Worm (Caenorhabditis elegans) whole organism, late embryonic: Measurements from ENCODE around the gene ife-4.

Experiments used
- K09A11.1 ChIP-seq: sonication (generic microtip); optimal IDR thresholded peaks from 2 replicates; lab custom pipeline; 2017; ENCODE audit warnings: antibody characterized with exemption, mild to moderate bottlenecking, missing genetic modification characterization, missing compliant biosample characterization; ENCODE audit not compliant: insufficient read depth
- T23F11.4 ChIP-seq: fragments of 200-800 bp; sonication (Bioruptor generic); optimal IDR thresholded peaks from 2 replicates; lab custom pipeline; 2018; ENCODE audit warnings: mild to moderate bottlenecking, missing genetic modification characterization, missing compliant biosample characterization
- ceh-14 ChIP-seq: sonication (generic microtip); optimal IDR thresholded peaks from 2 replicates; lab custom pipeline; 2016; ENCODE audit warnings: missing genotype, missing genetic modification characterization, missing compliant biosample characterization
- ceh-18 ChIP-seq: sonication (generic microtip); optimal IDR thresholded peaks from 2 replicates; lab custom pipeline; 2016; ENCODE audit warnings: missing genetic modification characterization, missing compliant biosample characterization
- ceh-19 ChIP-seq: fragments of 200-800 bp; sonication (Bioruptor generic); optimal IDR thresholded peaks from 2 replicates; lab custom pipeline; 2018; ENCODE audit warnings: mild to moderate bottlenecking, missing genetic modification characterization, missing compliant biosample characterization
- ceh-22 ChIP-seq: sonication (generic microtip); optimal IDR thresholded peaks from 2 replicates; lab custom pipeline; 2017; ENCODE audit warnings: missing biosample characterization, missing genetic modification characterization
- ceh-30 ChIP-seq: fragments of 150-350 bp; optimal IDR thresholded peaks from 2 replicates; lab custom pipeline; 2014; ENCODE audit warnings: missing biosample characterization, missing genetic modification characterization
- ceh-45 ChIP-seq: fragments of 200-800 bp; sonication (Bioruptor generic); IDR thresholded peaks from 2 replicates; pipeline ENCODE4 v1.3.6; 2022; ENCODE audit warnings: missing genetic modification reagents, missing genetic modification characterization, missing compliant biosample characterization
- ceh-9 ChIP-seq: sonication (generic microtip); optimal IDR thresholded peaks from 2 replicates; lab custom pipeline; 2016; ENCODE audit warnings: mild to moderate bottlenecking, missing genetic modification characterization, inconsistent platforms, missing compliant biosample characterization
- dmd-4 ChIP-seq: sonication (generic microtip); optimal IDR thresholded peaks from 2 replicates; lab custom pipeline; 2016; ENCODE audit warnings: borderline replicate concordance, missing genetic modification characterization, missing compliant biosample characterization
- dve-1 ChIP-seq: sonication (generic microtip); optimal IDR thresholded peaks from 2 replicates; lab custom pipeline; 2017; ENCODE audit warnings: antibody characterized with exemption, mild to moderate bottlenecking, missing genetic modification characterization, missing compliant biosample characterization
- ets-4 ChIP-seq: sonication (generic microtip); optimal IDR thresholded peaks from 2 replicates; lab custom pipeline; 2016; ENCODE audit warnings: missing genetic modification characterization, missing compliant biosample characterization
- fax-1 ChIP-seq: sonication (generic microtip); optimal IDR thresholded peaks from 2 replicates; lab custom pipeline; 2016; ENCODE audit warnings: missing genotype, missing genetic modification characterization, missing compliant biosample characterization
- fkh-10 ChIP-seq: fragments of 150-350 bp; optimal IDR thresholded peaks from 2 replicates; lab custom pipeline; 2014; ENCODE audit warnings: missing biosample characterization, missing genetic modification reagents, missing genetic modification characterization
- hlh-30 ChIP-seq: sonication (generic microtip); optimal IDR thresholded peaks from 2 replicates; lab custom pipeline; 2017; ENCODE audit warnings: antibody characterized with exemption, missing genetic modification characterization, missing compliant biosample characterization; ENCODE audit not compliant: insufficient read depth
- hlh-8 ChIP-seq: sonication (generic microtip); optimal IDR thresholded peaks from 2 replicates; lab custom pipeline; 2016; ENCODE audit warnings: missing genotype, missing genetic modification characterization, missing compliant biosample characterization
- lim-6 ChIP-seq: sonication (generic microtip); optimal IDR thresholded peaks from 2 replicates; lab custom pipeline; 2016; ENCODE audit warnings: missing genetic modification characterization, missing compliant biosample characterization
- lin-11 ChIP-seq: fragments of 200-800 bp; sonication (Bioruptor generic); optimal IDR thresholded peaks from 2 replicates; lab custom pipeline; 2018; ENCODE audit warnings: mild to moderate bottlenecking, missing genetic modification characterization, missing compliant biosample characterization
- madf-2 ChIP-seq: sonication (generic microtip); optimal IDR thresholded peaks from 2 replicates; lab custom pipeline; 2017; ENCODE audit warnings: missing genetic modification characterization, missing compliant biosample characterization
- mec-3 ChIP-seq: sonication (generic microtip); optimal IDR thresholded peaks from 2 replicates; lab custom pipeline; 2016; ENCODE audit warnings: borderline replicate concordance, missing genetic modification characterization, missing compliant biosample characterization
- nfya-1 ChIP-seq: sonication (generic microtip); optimal IDR thresholded peaks from 2 replicates; lab custom pipeline; 2017; ENCODE audit warnings: missing genetic modification characterization, mild to moderate bottlenecking, missing compliant biosample characterization, antibody characterized with exemption, moderate library complexity
- npax-4 ChIP-seq: sonication (generic microtip); optimal IDR thresholded peaks from 2 replicates; lab custom pipeline; 2016; ENCODE audit warnings: missing genetic modification characterization, missing compliant biosample characterization
- odd-2 ChIP-seq: sonication (generic microtip); optimal IDR thresholded peaks from 2 replicates; lab custom pipeline; 2017; ENCODE audit warnings: antibody characterized with exemption, mild to moderate bottlenecking, missing genetic modification characterization, missing compliant biosample characterization
- pat-9 ChIP-seq: fragments of 200-800 bp; sonication (Bioruptor generic); optimal IDR thresholded peaks from 2 replicates; lab custom pipeline; 2018; ENCODE audit warnings: mild to moderate bottlenecking, missing genetic modification characterization, moderate library complexity, missing compliant biosample characterization
- pax-1 ChIP-seq: fragments of 150-350 bp; optimal IDR thresholded peaks from 2 replicates; lab custom pipeline; 2014; ENCODE audit warnings: missing biosample characterization, missing genetic modification characterization
- pha-2 ChIP-seq: sonication (generic microtip); optimal IDR thresholded peaks from 2 replicates; lab custom pipeline; 2017; ENCODE audit warnings: mild to moderate bottlenecking, missing genetic modification characterization, missing compliant biosample characterization
- pha-4 ChIP-seq: fragments of 150-350 bp; optimal IDR thresholded peaks from 2 replicates; lab custom pipeline; 2018; ENCODE audit warnings: missing biosample characterization, missing genetic modification reagents, missing genetic modification characterization
- pqm-1 ChIP-seq: sonication (generic microtip); optimal IDR thresholded peaks from 2 replicates; lab custom pipeline; 2016; ENCODE audit warnings: missing genetic modification characterization, missing compliant biosample characterization
- pros-1 ChIP-seq: fragments of 150-350 bp; optimal IDR thresholded peaks from 2 replicates; lab custom pipeline; 2014; ENCODE audit warnings: missing biosample characterization, missing genetic modification reagents, missing genetic modification characterization
- rnt-1 ChIP-seq: sonication (generic microtip); optimal IDR thresholded peaks from 2 replicates; lab custom pipeline; 2016; ENCODE audit warnings: missing genetic modification characterization, missing compliant biosample characterization
- sdc-2 ChIP-seq: sonication (generic microtip); optimal IDR thresholded peaks from 2 replicates; lab custom pipeline; 2016; ENCODE audit warnings: missing genotype, missing genetic modification characterization, missing compliant biosample characterization
- sox-2 ChIP-seq: fragments of 200-800 bp; sonication (Bioruptor generic); IDR thresholded peaks from 2 replicates; pipeline ENCODE4 v1.3.6; 2022; ENCODE audit warnings: missing genetic modification reagents, missing genetic modification characterization, missing compliant biosample characterization
- tbx-2 ChIP-seq: sonication (generic microtip); optimal IDR thresholded peaks from 2 replicates; lab custom pipeline; 2016; ENCODE audit warnings: missing genetic modification characterization, missing compliant biosample characterization
- ttx-3 ChIP-seq: sonication (generic microtip); optimal IDR thresholded peaks from 2 replicates; lab custom pipeline; 2016; ENCODE audit warnings: missing genetic modification reagents, missing genetic modification characterization, missing compliant biosample characterization
- unc-3 ChIP-seq, 2 experiments: fragments of 200-800 bp in 1 of 2; sonication (Bioruptor generic) in 1 of 2; sonication (generic microtip) in 1 of 2; conservative IDR thresholded peaks in 1 of 2; optimal IDR thresholded peaks in 1 of 2; 2 replicates each; pipeline versions ENCODE4 v1.3.6 to Lab custom; 2016 to 2022; ENCODE audit warnings: missing compliant biosample characterization in 2 of 2, missing genetic modification characterization in 2 of 2, missing genetic modification reagents in 1 of 2
- unc-42 ChIP-seq: sonication (generic microtip); optimal IDR thresholded peaks from 2 replicates; lab custom pipeline; 2016; ENCODE audit warnings: missing genotype, missing genetic modification characterization, missing compliant biosample characterization
- unc-55 ChIP-seq: sonication (generic microtip); optimal IDR thresholded peaks from 2 replicates; lab custom pipeline; 2017; ENCODE audit warnings: missing biosample characterization, missing genetic modification reagents, missing genetic modification characterization
- unc-86 ChIP-seq: sonication (generic microtip); optimal IDR thresholded peaks from 2 replicates; lab custom pipeline; 2016; ENCODE audit warnings: missing genetic modification characterization, missing compliant biosample characterization
- zip-5 ChIP-seq: sonication (generic microtip); optimal IDR thresholded peaks from 2 replicates; lab custom pipeline; 2016; ENCODE audit warnings: missing genetic modification characterization, missing compliant biosample characterization
- ztf-16 ChIP-seq: sonication (generic microtip); optimal IDR thresholded peaks from 2 replicates; lab custom pipeline; 2017; ENCODE audit warnings: missing genetic modification characterization, missing compliant biosample characterization

Gene ife-4

ce11 chrX:1108874-1109273 is 4.9 kb downstream of the ife-4 start:
- TF ChIP-seq ceh-18 (tag; lab: Kevin White, UChicago), result peak; percentile 12
- TF ChIP-seq unc-86, result no peak
- TF ChIP-seq unc-42 (tag; lab: Kevin White, UChicago), result no peak
- TF ChIP-seq rnt-1 (tag; lab: Kevin White, UChicago), result peak; percentile 70
- peak; percentile 87 for TF ChIP-seq unc-55 (GFP tag; lab: Kevin White, UChicago)

- TF ChIP-seq ceh-30 (tag; lab: Kevin White, UChicago) (no peak), hlh-8 (tag; lab: Kevin White, UChicago) (peak; percentile 64), ceh-18 (tag; lab: Kevin White, UChicago) (peak; percentile 22), pros-1 (tag; lab: Kevin White, UChicago) (no peak), sdc-2 (no peak), unc-55 (GFP tag; lab: Kevin White, UChicago) (peak; percentile 27), lim-6 (tag; lab: Kevin White, UChicago) (no peak)
- TF ChIP-seq, all 69 proteins: peak for 3
Measured at ce11 chrX:1110723-1111122, 6.7 kb downstream of the ife-4 start.

DNA sequence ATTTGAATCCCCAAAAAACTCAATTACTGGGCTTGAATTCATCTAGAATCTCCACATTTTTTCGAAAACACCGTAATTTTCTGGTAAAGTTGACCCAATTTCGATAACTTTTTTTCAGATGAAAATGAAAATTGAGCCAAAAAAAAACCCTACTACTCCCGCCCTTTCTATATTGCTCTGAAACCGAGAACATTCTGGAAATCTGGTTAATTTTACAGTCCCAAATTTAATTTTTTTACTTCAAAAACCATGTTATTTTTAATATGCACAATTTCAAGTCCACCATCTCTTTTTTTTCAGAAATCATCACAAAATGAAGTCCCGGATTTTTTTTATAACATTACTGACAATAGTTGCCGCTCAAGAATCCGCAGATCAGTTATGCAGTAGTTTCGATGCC is 7.6 kb downstream of the ife-4 start, which contains the start of gene C05D9.3:
Gene C05D9.3 (plus strand): TSS at position 301 of the 400 bp plus-strand sequence.
- no peak for TF ChIP-seq ceh-9 (tag; lab: Kevin White, UChicago)
- no peak for TF ChIP-seq ceh-45 (GFP tag; lab: Robert Waterston, UW)
- TF ChIP-seq sox-2 (GFP tag; lab: Robert Waterston, UW), result no peak
- no peak for TF ChIP-seq lim-6 (tag; lab: Kevin White, UChicago)
- no peak for TF ChIP-seq unc-86
- no peak for TF ChIP-seq ceh-19
- no peak for TF ChIP-seq madf-2 (tag; lab: Kevin White, UChicago)
- no peak for TF ChIP-seq ceh-18 (tag; lab: Kevin White, UChicago)
- TF ChIP-seq pat-9 (tag; lab: Kevin White, UChicago), result no peak
- TF ChIP-seq ceh-14, result no peak
- TF ChIP-seq T23F11.4 (GFP tag; lab: Kevin White, UChicago), result no peak
- TF ChIP-seq fkh-10 (GFP tag; lab: Kevin White, UChicago), result no peak
- no peak for TF ChIP-seq fax-1 (tag; lab: Kevin White, UChicago)
- TF ChIP-seq hlh-30, result no peak
- no peak for TF ChIP-seq ceh-22 (tag; lab: Kevin White, UChicago)
- no peak for TF ChIP-seq tbx-2 (tag; lab: Kevin White, UChicago)
- no peak for TF ChIP-seq dve-1 (tag; lab: Kevin White, UChicago)

DNA sequence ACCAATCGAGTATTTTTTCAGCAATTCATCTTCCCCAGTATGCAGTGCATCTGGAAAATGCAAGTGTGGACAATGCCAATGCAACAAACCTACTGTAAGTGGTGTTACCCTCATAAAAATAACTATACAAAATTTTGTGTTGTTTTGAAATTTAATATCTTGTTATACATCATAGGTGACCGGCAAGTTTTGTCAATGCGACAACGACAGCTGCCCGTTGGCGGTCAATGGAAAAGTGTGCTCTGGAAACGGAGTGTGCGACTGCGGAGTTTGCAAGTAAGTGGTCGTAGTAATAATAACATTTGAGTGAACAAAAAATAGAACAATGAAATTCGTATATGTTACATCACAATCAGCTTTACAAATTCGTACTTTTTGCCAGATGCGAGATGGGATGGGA is 11.2 kb downstream of the ife-4 start:
- TF ChIP-seq mec-3 (no peak), ztf-16 (tag; lab: Kevin White, UChicago) (no peak), ttx-3 (no peak), pha-4 (no peak), zip-5 (tag; lab: Kevin White, UChicago) (no peak), K09A11.1 (tag; lab: Kevin White, UChicago) (no peak), pax-1 (tag; lab: Kevin White, UChicago) (no peak), ets-4 (tag; lab: Kevin White, UChicago) (no peak), dmd-4 (no peak), fax-1 (tag; lab: Kevin White, UChicago) (no peak), npax-4 (tag; lab: Kevin White, UChicago) (no peak), pqm-1 (tag; lab: Kevin White, UChicago) (no peak), odd-2 (tag; lab: Kevin White, UChicago) (no peak), pha-2 (tag; lab: Kevin White, UChicago) (no peak), ceh-18 (tag; lab: Kevin White, UChicago) (no peak), nfya-1 (tag; lab: Kevin White, UChicago) (no peak), lin-11 (tag; lab: Kevin White, UChicago) (no peak), unc-3 (GFP tag; conservative IDR thresholded peaks at IDR 0.05; lab: Robert Waterston, UW) (no peak), unc-3 (tag; optimal IDR thresholded peaks at IDR 0.05; lab: Kevin White, UChicago) (no peak)
- TF ChIP-seq, all 69 proteins: peak for 0
